Worm (Caenorhabditis elegans) whole organism, young adult: ENCODE data around the gene dgk-5.

Source experiments
- B0019.2 ChIP-seq: fragments of 200-800 bp; sonication (Bioruptor generic); conservative IDR thresholded peaks from 2 replicates; pipeline ENCODE4 v1.3.6; 2022; ENCODE audit warnings: missing genetic modification reagents, missing genetic modification characterization, missing compliant biosample characterization
- B0035.1 ChIP-seq: sonication (generic microtip); optimal IDR thresholded peaks from 2 replicates; lab custom pipeline; 2016; ENCODE audit warnings: missing genetic modification characterization, mild to moderate bottlenecking, missing compliant biosample characterization, missing genotype, missing genetic modification reagents
- C17E4.6 ChIP-seq: fragments of 200-800 bp; sonication (Bioruptor generic); IDR thresholded peaks from 2 replicates; pipeline ENCODE4 v1.3.6; 2022; ENCODE audit warnings: missing genetic modification reagents, missing genetic modification characterization, missing compliant biosample characterization
- F10E7.11 ChIP-seq: sonication (generic microtip); optimal IDR thresholded peaks from 2 replicates; lab custom pipeline; 2017; ENCODE audit warnings: mild to moderate bottlenecking, missing genetic modification characterization, moderate library complexity, missing compliant biosample characterization
- F22D6.2 ChIP-seq: sonication (generic microtip); optimal IDR thresholded peaks from 2 replicates; lab custom pipeline; 2016; ENCODE audit warnings: mild to moderate bottlenecking, missing genetic modification characterization, missing compliant biosample characterization
- F23B12.7 ChIP-seq: sonication (generic microtip); optimal IDR thresholded peaks from 2 replicates; lab custom pipeline; 2017; ENCODE audit warnings: missing genetic modification characterization, mild to moderate bottlenecking, missing compliant biosample characterization, antibody characterized with exemption, moderate library complexity; ENCODE audit not compliant: insufficient read depth
- F33H1.4 ChIP-seq: fragments of 200-800 bp; sonication (Bioruptor generic); IDR thresholded peaks from 2 replicates; pipeline ENCODE4 v1.3.6; 2022; ENCODE audit warnings: missing genetic modification reagents, missing genetic modification characterization, missing compliant biosample characterization
- F39B2.1 ChIP-seq: fragments of 200-800 bp; sonication (Bioruptor generic); IDR thresholded peaks from 2 replicates; pipeline ENCODE4 v1.3.6; 2022; ENCODE audit warnings: missing genetic modification reagents, missing genetic modification characterization, missing compliant biosample characterization
- F49E8.2 ChIP-seq: sonication (generic microtip); optimal IDR thresholded peaks from 3 replicates; lab custom pipeline; 2017; ENCODE audit warnings: missing genetic modification characterization, mild to moderate bottlenecking, missing compliant biosample characterization, antibody characterized with exemption, moderate library complexity; ENCODE audit not compliant: insufficient read depth
- F57C9.4 ChIP-seq: sonication (generic microtip); optimal IDR thresholded peaks from 2 replicates; lab custom pipeline; 2017; ENCODE audit warnings: mild to moderate bottlenecking, missing genetic modification characterization, missing compliant biosample characterization
- K12H6.12 ChIP-seq: fragments of 200-800 bp; sonication (Bioruptor generic); optimal IDR thresholded peaks from 2 replicates; lab custom pipeline; 2018; ENCODE audit warnings: mild to moderate bottlenecking, missing genetic modification characterization, missing compliant biosample characterization
- T26A5.8 ChIP-seq: sonication (generic microtip); optimal IDR thresholded peaks from 2 replicates; lab custom pipeline; 2016; ENCODE audit warnings: missing genetic modification characterization, missing compliant biosample characterization
- Y53F4B.3 ChIP-seq: fragments of 200-800 bp; sonication (Bioruptor generic); IDR thresholded peaks from 2 replicates; pipeline ENCODE4 v1.3.6; 2022; ENCODE audit warnings: missing genetic modification reagents, missing genetic modification characterization, missing compliant biosample characterization
- Y53G8AR.9 ChIP-seq: fragments of 200-800 bp; sonication (Bioruptor generic); conservative IDR thresholded peaks from 2 replicates; pipeline ENCODE4 v1.3.6; 2022; ENCODE audit warnings: missing genetic modification reagents, missing genetic modification characterization, missing compliant biosample characterization
- Y95B8A.8 ChIP-seq: fragments of 200-800 bp; sonication (Bioruptor generic); IDR thresholded peaks from 2 replicates; pipeline ENCODE4 v1.3.6; 2022; ENCODE audit warnings: missing genetic modification reagents, missing genetic modification characterization, missing compliant biosample characterization
- ZK185.1 ChIP-seq: sonication (generic microtip); optimal IDR thresholded peaks from 2 replicates; lab custom pipeline; 2016; ENCODE audit warnings: mild to moderate bottlenecking, missing genetic modification characterization, missing compliant biosample characterization; ENCODE audit not compliant: poor library complexity, severe bottlenecking
- aptf-3 ChIP-seq: fragments of 200-800 bp; sonication (Bioruptor generic); IDR thresholded peaks from 2 replicates; pipeline ENCODE4 v1.3.6; 2022; ENCODE audit warnings: missing genetic modification characterization, missing compliant biosample characterization
- athp-1 ChIP-seq: sonication (generic microtip); optimal IDR thresholded peaks from 2 replicates; lab custom pipeline; 2017; ENCODE audit warnings: mild to moderate bottlenecking, missing genetic modification characterization, missing compliant biosample characterization
- attf-5 ChIP-seq: fragments of 200-800 bp; sonication (Bioruptor generic); optimal IDR thresholded peaks from 2 replicates; lab custom pipeline; 2018; ENCODE audit warnings: mild to moderate bottlenecking, missing genetic modification characterization, missing compliant biosample characterization
- bed-2 ChIP-seq: fragments of 200-800 bp; sonication (Bioruptor generic); IDR thresholded peaks from 2 replicates; pipeline ENCODE4 v1.3.6; 2022; ENCODE audit warnings: missing genetic modification reagents, missing genetic modification characterization, missing compliant biosample characterization
- ccch-3 ChIP-seq: fragments of 200-800 bp; sonication (Bioruptor generic); optimal IDR thresholded peaks from 2 replicates; lab custom pipeline; 2018; ENCODE audit warnings: mild to moderate bottlenecking, missing genetic modification characterization, missing compliant biosample characterization
- cebp-1 ChIP-seq, 2 experiments: fragments of 200-800 bp in 1 of 2; sonication (Bioruptor generic) in 1 of 2; sonication (generic microtip) in 1 of 2; IDR thresholded peaks in 1 of 2; optimal IDR thresholded peaks in 1 of 2; 2 replicates each; pipeline versions ENCODE4 v1.3.6 to Lab custom; 2017 to 2022; ENCODE audit warnings: missing compliant biosample characterization in 2 of 2, missing genetic modification characterization in 2 of 2, mild to moderate bottlenecking in 1 of 2, missing genetic modification reagents in 1 of 2, moderate library complexity in 1 of 2
- ceh-100 ChIP-seq: fragments of 200-800 bp; sonication (Bioruptor generic); IDR thresholded peaks from 2 replicates; pipeline ENCODE4 v1.3.6; 2022; ENCODE audit warnings: missing genetic modification reagents, missing genetic modification characterization, missing compliant biosample characterization
- ceh-27 ChIP-seq: fragments of 200-800 bp; sonication (Bioruptor generic); optimal IDR thresholded peaks from 2 replicates; lab custom pipeline; 2018; ENCODE audit warnings: mild to moderate bottlenecking, missing genetic modification characterization, moderate library complexity, missing compliant biosample characterization
- ceh-58 ChIP-seq: fragments of 200-800 bp; sonication (Bioruptor generic); IDR thresholded peaks from 2 replicates; pipeline ENCODE4 v1.3.6; 2022; ENCODE audit warnings: missing genetic modification characterization, missing compliant biosample characterization
- dox-1 ChIP-seq: fragments of 200-800 bp; sonication (Bioruptor generic); IDR thresholded peaks from 2 replicates; pipeline ENCODE4 v1.3.6; 2022; ENCODE audit warnings: missing genetic modification reagents, missing genetic modification characterization, missing compliant biosample characterization
- dpff-1 ChIP-seq: sonication (generic microtip); optimal IDR thresholded peaks from 2 replicates; lab custom pipeline; 2017; ENCODE audit warnings: mild to moderate bottlenecking, missing genetic modification characterization, missing compliant biosample characterization
- ets-4 ChIP-seq: fragments of 200-800 bp; sonication (Bioruptor generic); optimal IDR thresholded peaks from 2 replicates; lab custom pipeline; 2018; ENCODE audit warnings: mild to moderate bottlenecking, missing genetic modification characterization, missing compliant biosample characterization
- fkh-3 ChIP-seq: sonication (generic microtip); optimal IDR thresholded peaks from 2 replicates; lab custom pipeline; 2016; ENCODE audit warnings: mild to moderate bottlenecking, missing genetic modification characterization, missing compliant biosample characterization
- hlh-12 ChIP-seq: sonication (generic microtip); optimal IDR thresholded peaks from 2 replicates; lab custom pipeline; 2016; ENCODE audit warnings: missing genetic modification characterization, missing compliant biosample characterization
- hrde-1 ChIP-seq: sonication (generic microtip); optimal IDR thresholded peaks from 2 replicates; lab custom pipeline; 2016; ENCODE audit warnings: missing genetic modification characterization, mild to moderate bottlenecking, missing compliant biosample characterization, moderate library complexity, missing genotype, missing genetic modification reagents, borderline replicate concordance
- let-607 ChIP-seq, 2 experiments: fragments of 200-800 bp in 1 of 2; sonication (Bioruptor generic) in 1 of 2; sonication (generic microtip) in 1 of 2; optimal IDR thresholded peaks; 2 replicates each; lab custom pipeline; 2016 to 2018; ENCODE audit warnings: mild to moderate bottlenecking in 2 of 2, missing compliant biosample characterization in 2 of 2, missing genetic modification characterization in 2 of 2, moderate library complexity in 2 of 2, missing genotype in 1 of 2
- lin-26 ChIP-seq: fragments of 200-800 bp; sonication (Bioruptor generic); IDR thresholded peaks from 2 replicates; pipeline ENCODE4 v1.3.6; 2022; ENCODE audit warnings: missing genetic modification reagents, missing genetic modification characterization, missing compliant biosample characterization
- lir-1 ChIP-seq: fragments of 200-800 bp; sonication (Bioruptor generic); conservative IDR thresholded peaks from 2 replicates; pipeline ENCODE4 v1.3.6; 2022; ENCODE audit warnings: missing genetic modification reagents, missing genetic modification characterization, missing compliant biosample characterization
- lsl-1 ChIP-seq: fragments of 200-800 bp; sonication (Bioruptor generic); optimal IDR thresholded peaks from 2 replicates; lab custom pipeline; 2018; ENCODE audit warnings: mild to moderate bottlenecking, missing genetic modification characterization, moderate library complexity, missing compliant biosample characterization
- nfyb-1 ChIP-seq: fragments of 200-800 bp; sonication (Bioruptor generic); IDR thresholded peaks from 2 replicates; pipeline ENCODE4 v1.3.6; 2022; ENCODE audit warnings: missing genetic modification reagents, missing genetic modification characterization, missing compliant biosample characterization
- nhr-120 ChIP-seq: fragments of 200-800 bp; sonication (Bioruptor generic); IDR thresholded peaks from 2 replicates; pipeline ENCODE4 v1.3.6; 2022; ENCODE audit warnings: missing genetic modification characterization, missing compliant biosample characterization
- nhr-179 ChIP-seq: sonication (generic microtip); optimal IDR thresholded peaks from 2 replicates; lab custom pipeline; 2016; ENCODE audit warnings: mild to moderate bottlenecking, missing genetic modification characterization, missing compliant biosample characterization
- nhr-27 ChIP-seq: fragments of 200-800 bp; sonication (Bioruptor generic); optimal IDR thresholded peaks from 2 replicates; lab custom pipeline; 2018; ENCODE audit warnings: mild to moderate bottlenecking, missing genetic modification characterization, moderate library complexity, missing compliant biosample characterization
- pha-4 ChIP-seq: fragments of 150-350 bp; sonication (generic microtip); optimal IDR thresholded peaks from 2 replicates; lab custom pipeline; 2014; ENCODE audit warnings: missing biosample characterization, missing genetic modification reagents, missing genetic modification characterization
- rpc-1 ChIP-seq, 2 experiments: fragments of 150-350 bp in 1 of 2; sonication (generic microtip) in 1 of 2; optimal IDR thresholded peaks; 2 replicates each; lab custom pipeline; 2014 to 2018; ENCODE audit warnings: missing biosample characterization in 1 of 2, missing genetic modification characterization in 1 of 2, missing genetic modification reagents in 1 of 2, missing genotype in 1 of 2
- snpc-3.4 ChIP-seq: sonication (generic microtip); optimal IDR thresholded peaks from 2 replicates; lab custom pipeline; 2017; ENCODE audit warnings: missing genetic modification characterization, mild to moderate bottlenecking, missing compliant biosample characterization, antibody characterized with exemption, moderate library complexity, missing genotype, missing genetic modification reagents
- sptf-2 ChIP-seq: fragments of 200-800 bp; sonication (Bioruptor generic); optimal IDR thresholded peaks from 2 replicates; lab custom pipeline; 2018; ENCODE audit warnings: mild to moderate bottlenecking, missing genetic modification characterization, missing compliant biosample characterization
- tbp1 ChIP-seq: fragments of 200-800 bp; sonication (Bioruptor generic); optimal IDR thresholded peaks from 2 replicates; lab custom pipeline; 2018; ENCODE audit warnings: mild to moderate bottlenecking, missing genetic modification characterization, missing compliant biosample characterization
- unc-130 ChIP-seq: sonication (generic microtip); optimal IDR thresholded peaks from 2 replicates; lab custom pipeline; 2016; ENCODE audit warnings: missing genetic modification reagents, missing genetic modification characterization, missing compliant biosample characterization
- zfh-2 ChIP-seq: fragments of 200-800 bp; sonication (Bioruptor generic); conservative IDR thresholded peaks from 2 replicates; pipeline ENCODE4 v1.3.6; 2022; ENCODE audit warnings: missing genetic modification reagents, missing genetic modification characterization, missing compliant biosample characterization
- ztf-26 ChIP-seq: sonication (generic microtip); optimal IDR thresholded peaks from 2 replicates; lab custom pipeline; 2017; ENCODE audit warnings: missing genetic modification characterization, missing compliant biosample characterization
- ztf-3 ChIP-seq: fragments of 200-800 bp; sonication (Bioruptor generic); optimal IDR thresholded peaks from 2 replicates; lab custom pipeline; 2018; ENCODE audit warnings: mild to moderate bottlenecking, missing genetic modification characterization, missing compliant biosample characterization

Gene dgk-5

DNA sequence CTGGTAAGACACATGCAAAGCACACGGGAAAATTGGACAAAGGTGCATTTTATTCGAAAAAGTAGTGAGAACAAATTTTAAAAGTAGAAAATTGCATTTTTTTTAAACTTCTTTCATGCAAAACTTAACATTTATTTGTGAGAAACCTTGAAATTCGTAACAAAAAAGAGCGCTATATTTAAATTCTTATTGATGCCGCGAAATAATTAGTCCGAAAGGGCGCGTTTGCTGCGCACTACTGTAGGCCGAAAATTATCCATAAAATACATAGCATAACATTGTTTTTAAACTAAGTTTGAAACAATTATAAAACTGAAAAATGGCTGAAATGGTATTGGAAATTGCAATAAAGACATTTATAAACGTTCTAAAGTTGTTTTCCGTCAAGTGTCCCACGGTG lies 48.8 kb upstream of the dgk-5 start (continued):
- TF ChIP-seq attf-5 (GFP tag; lab: Kevin White, UChicago), result no peak
- TF ChIP-seq fkh-3 (tag; lab: Kevin White, UChicago), result no peak
- peak; percentile 82 for TF ChIP-seq lsl-1
- no peak for TF ChIP-seq Y53G8AR.9 (GFP tag; lab: Robert Waterston, UW)
- no peak for TF ChIP-seq ets-4
- no peak for TF ChIP-seq zfh-2
- TF ChIP-seq dpff-1, result no peak
- no peak for TF ChIP-seq lin-26 (GFP tag; lab: Robert Waterston, UW)
- no peak for TF ChIP-seq F10E7.11
- TF ChIP-seq ceh-27 (GFP tag; lab: Kevin White, UChicago), result no peak
- TF ChIP-seq snpc-3.4 (tag; lab: Kevin White, UChicago), result peak; percentile 79
- TF ChIP-seq nhr-179 (tag; lab: Kevin White, UChicago), result no peak
- TF ChIP-seq ZK185.1, result no peak
- no peak for TF ChIP-seq sptf-2 (GFP tag; lab: Kevin White, UChicago)
- TF ChIP-seq F57C9.4 (tag; lab: Kevin White, UChicago), result no peak
- no peak for TF ChIP-seq K12H6.12
- TF ChIP-seq hlh-12 (tag; lab: Kevin White, UChicago), result no peak
- TF ChIP-seq ztf-3 (GFP tag; lab: Kevin White, UChicago), result no peak
- 0 out of 2 replicates have a peak, but pooled peaks have one; percentile 28 for TF ChIP-seq ceh-100
- no peak for TF ChIP-seq rpc-1 (optimal IDR thresholded peaks at IDR 0.05; lab: Kevin White, UChicago)
- no peak for TF ChIP-seq rpc-1 (tag; optimal IDR thresholded peaks at IDR 0.05; lab: Kevin White, UChicago)
- peak; percentile 52; the same call in 1 of the 2 replicates for TF ChIP-seq F33H1.4 (GFP tag; lab: Robert Waterston, UW)
- TF ChIP-seq athp-1 (tag; lab: Kevin White, UChicago), result no peak
- TF ChIP-seq nhr-120 (GFP tag; lab: Robert Waterston, UW), result no peak
- no peak for TF ChIP-seq T26A5.8 (tag; lab: Kevin White, UChicago)
- no peak for TF ChIP-seq bed-2 (GFP tag; lab: Robert Waterston, UW)
- TF ChIP-seq B0035.1, result no peak
- TF ChIP-seq F23B12.7 (tag; lab: Kevin White, UChicago), result no peak
- no peak for TF ChIP-seq ccch-3
- TF ChIP-seq pha-4 (tag; lab: Kevin White, UChicago), result no peak
- TF ChIP-seq aptf-3 (GFP tag; lab: Robert Waterston, UW), result no peak
- TF ChIP-seq F49E8.2 (tag; lab: Kevin White, UChicago), result peak; percentile 18
- TF ChIP-seq F39B2.1, result no peak
- no peak for TF ChIP-seq tbp1 (GFP tag; lab: Kevin White, UChicago)
- no peak for TF ChIP-seq nhr-27
- no peak for TF ChIP-seq hrde-1 (tag; lab: Kevin White, UChicago)
- no peak for TF ChIP-seq dox-1 (GFP tag; lab: Robert Waterston, UW)
- peak; percentile 77 for TF ChIP-seq unc-130
- no peak for TF ChIP-seq ceh-58 (GFP tag; lab: Robert Waterston, UW)
- TF ChIP-seq let-607 (tag; optimal IDR thresholded peaks at IDR 0.05; lab: Kevin White, UChicago), result no peak
- TF ChIP-seq B0019.2 (GFP tag; lab: Robert Waterston, UW), result no peak
- TF ChIP-seq F22D6.2 (tag; lab: Kevin White, UChicago), result no peak
- TF ChIP-seq lir-1 (GFP tag; lab: Robert Waterston, UW), result no peak
- TF ChIP-seq Y95B8A.8 (GFP tag; lab: Robert Waterston, UW), result no peak
- TF ChIP-seq cebp-1 (GFP tag; IDR thresholded peaks at IDR 0.05; lab: Robert Waterston, UW), result no peak
- no peak for TF ChIP-seq cebp-1 (tag; optimal IDR thresholded peaks at IDR 0.05; lab: Kevin White, UChicago)
- TF ChIP-seq nfyb-1 (GFP tag; lab: Robert Waterston, UW), result no peak
- no peak for TF ChIP-seq ztf-26 (tag; lab: Kevin White, UChicago)
- no peak for TF ChIP-seq C17E4.6
- TF ChIP-seq Y53F4B.3 (GFP tag; lab: Robert Waterston, UW), result no peak
